Worm (Caenorhabditis elegans) whole organism, L4 larva: ENCODE measurements around the gene Y57G11C.40.

ENCODE experiments used
- dmd-9 ChIP-seq: fragments of 200-800 bp; sonication (Bioruptor generic); IDR thresholded peaks from 2 replicates; pipeline ENCODE4 v1.3.6; 2022; ENCODE audit warnings: missing genetic modification reagents, missing genetic modification characterization, missing compliant biosample characterization
- egl-27 ChIP-seq: sonication (generic microtip); optimal IDR thresholded peaks from 3 replicates; lab custom pipeline; 2017; ENCODE audit warnings: missing biosample characterization, missing genetic modification reagents, missing genetic modification characterization
- fos-1 ChIP-seq: fragments of 150-350 bp; optimal IDR thresholded peaks from 2 replicates; lab custom pipeline; 2014; ENCODE audit warnings: missing biosample characterization, missing genetic modification characterization
- lin-29 ChIP-seq: fragments of 200-800 bp; sonication (Bioruptor generic); IDR thresholded peaks from 2 replicates; pipeline ENCODE4 v1.3.6; 2022; ENCODE audit warnings: missing genetic modification reagents, missing genetic modification characterization, missing compliant biosample characterization
- mep-1 ChIP-seq: fragments of 150-350 bp; sonication (generic microtip); optimal IDR thresholded peaks from 3 replicates; lab custom pipeline; 2014; ENCODE audit warnings: missing biosample characterization, missing genetic modification characterization

DNA sequence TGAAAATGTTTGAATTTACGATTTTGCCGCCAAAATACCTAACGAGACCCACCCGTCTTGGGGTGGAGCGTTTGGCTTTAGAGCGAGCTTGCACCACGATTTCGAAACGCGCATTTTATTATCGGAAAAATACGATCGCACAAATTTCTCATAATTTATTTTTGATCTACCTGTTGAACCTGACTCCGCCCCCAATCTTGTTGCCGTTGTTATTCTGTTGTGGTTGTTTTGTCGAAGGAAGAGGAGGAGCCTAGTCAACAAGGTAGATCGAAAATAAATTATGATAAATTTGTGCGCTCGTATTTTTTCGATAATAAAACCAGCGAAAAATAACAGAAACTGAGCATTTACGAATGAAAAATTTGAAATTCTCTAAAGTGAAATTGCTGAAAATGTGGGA, 45.1 kb downstream of the Y57G11C.40 start:
- TF ChIP-seq mep-1, result no peak
- no peak for TF ChIP-seq lin-29 (GFP tag; lab: Robert Waterston, UW)
- TF ChIP-seq dmd-9 (GFP tag; lab: Robert Waterston, UW), result no peak
- TF ChIP-seq egl-27 (tag; lab: Kevin White, UChicago), result no peak
- TF ChIP-seq fos-1 (tag; lab: Kevin White, UChicago), result no peak
